Worm (Caenorhabditis elegans): ENCODE results near the gene flh-1.

Gene flh-1

ce11 chrIV:9310935-9311566, 47.0 kb upstream of the flh-1 start:
- no peak for TF ChIP-seq pha-4 (tag; optimal IDR thresholded peaks at IDR 0.05)
- TF ChIP-seq sdc-2 (tag; optimal IDR thresholded peaks at IDR 0.05) = no peak
- TF ChIP-seq K02D7.2 (tag; optimal IDR thresholded peaks at IDR 0.05) = no peak
- TF ChIP-seq ceh-30 (tag; optimal IDR thresholded peaks at IDR 0.05) = no peak
- no peak for TF ChIP-seq nhr-232 (tag; optimal IDR thresholded peaks at IDR 0.05)
- TF ChIP-seq ahr-1 (tag; optimal IDR thresholded peaks at IDR 0.05) = no peak
- TF ChIP-seq unc-42 (tag; optimal IDR thresholded peaks at IDR 0.05) = no peak
- no peak for TF ChIP-seq lim-6 (tag; optimal IDR thresholded peaks at IDR 0.05)
- TF ChIP-seq fax-1 (tag; optimal IDR thresholded peaks at IDR 0.05) = no peak
- no peak for TF ChIP-seq pax-1 (tag; optimal IDR thresholded peaks at IDR 0.05)
- TF ChIP-seq che-1 (tag; optimal IDR thresholded peaks at IDR 0.05) = no peak
- TF ChIP-seq ztf-16 (tag; optimal IDR thresholded peaks at IDR 0.05) = no peak
- no peak for TF ChIP-seq odd-2 (tag; optimal IDR thresholded peaks at IDR 0.05)
- no peak for TF ChIP-seq ceh-19 (GFP tag; optimal IDR thresholded peaks at IDR 0.05)
- no peak for TF ChIP-seq eyg-1 (tag; optimal IDR thresholded peaks at IDR 0.05)
- TF ChIP-seq dmd-4 (tag; optimal IDR thresholded peaks at IDR 0.05; ENCODE audit: borderline replicate concordance) = no peak

ce11 chrIV:9308975-9309374, 44.9 kb upstream of the flh-1 start, which contains the start of gene F49C12.6:
F49C12.6 (minus strand) TSS chrIV:9309075.
- TF ChIP-seq ceh-48 (tag; optimal IDR thresholded peaks at IDR 0.05) (no peak), ets-4 (tag; optimal IDR thresholded peaks at IDR 0.05) (no peak), lim-6 (tag; optimal IDR thresholded peaks at IDR 0.05) (no peak), ttx-3 (tag; optimal IDR thresholded peaks at IDR 0.05) (no peak), pag-3 (tag; optimal IDR thresholded peaks at IDR 0.05; ENCODE audit: borderline replicate concordance) (no peak), tbx-7 (tag; optimal IDR thresholded peaks at IDR 0.05) (no peak), unc-86 (tag; optimal IDR thresholded peaks at IDR 0.05) (no peak), hlh-13 (GFP tag; optimal IDR thresholded peaks at IDR 0.05) (no peak), K02D7.2 (tag; optimal IDR thresholded peaks at IDR 0.05) (no peak), npax-4 (tag; optimal IDR thresholded peaks at IDR 0.05) (no peak), hlh-8 (tag; optimal IDR thresholded peaks at IDR 0.05) (no peak), sdc-2 (tag; optimal IDR thresholded peaks at IDR 0.05) (no peak), tbx-2 (tag; optimal IDR thresholded peaks at IDR 0.05) (no peak), pha-2 (tag; optimal IDR thresholded peaks at IDR 0.05) (no peak), ceh-6 (GFP tag; optimal IDR thresholded peaks at IDR 0.05) (no peak), nhr-232 (tag; optimal IDR thresholded peaks at IDR 0.05) (no peak), pax-1 (tag; optimal IDR thresholded peaks at IDR 0.05) (no peak), ceh-34 (tag; optimal IDR thresholded peaks at IDR 0.05) (no peak)

- TF ChIP-seq hlh-6 (tag; optimal IDR thresholded peaks at IDR 0.05) = no peak
- no peak for TF ChIP-seq F13H6.1 (tag; optimal IDR thresholded peaks at IDR 0.05)
- TF ChIP-seq ceh-48 (tag; optimal IDR thresholded peaks at IDR 0.05) = no peak
- TF ChIP-seq unc-3 (GFP tag; conservative IDR thresholded peaks at IDR 0.05) = no peak
- no peak for TF ChIP-seq unc-3 (tag; optimal IDR thresholded peaks at IDR 0.05)
- TF ChIP-seq hlh-13 (GFP tag; optimal IDR thresholded peaks at IDR 0.05) = no peak
- no peak for TF ChIP-seq dmd-4 (tag; optimal IDR thresholded peaks at IDR 0.05; ENCODE audit: borderline replicate concordance)
- TF ChIP-seq hlh-8 (tag; optimal IDR thresholded peaks at IDR 0.05) = no peak
- TF ChIP-seq Y22D7AL.16 (tag; optimal IDR thresholded peaks at IDR 0.05) = no peak
- TF ChIP-seq K09A11.1 (tag; optimal IDR thresholded peaks at IDR 0.05; ENCODE audit: insufficient read depth) = no peak
- no peak for TF ChIP-seq tbx-2 (tag; optimal IDR thresholded peaks at IDR 0.05)
- no peak for TF ChIP-seq gmeb-2 (tag; optimal IDR thresholded peaks at IDR 0.05)
- TF ChIP-seq sdc-2 (tag; optimal IDR thresholded peaks at IDR 0.05) = no peak
- no peak for TF ChIP-seq odd-2 (tag; optimal IDR thresholded peaks at IDR 0.05)
- no peak for TF ChIP-seq elt-2 (tag; optimal IDR thresholded peaks at IDR 0.05)
- TF ChIP-seq nhr-11 (tag; optimal IDR thresholded peaks at IDR 0.05) = no peak
- TF ChIP-seq rnt-1 (tag; optimal IDR thresholded peaks at IDR 0.05) = no peak
- no peak for TF ChIP-seq C08G9.2 (tag; optimal IDR thresholded peaks at IDR 0.05)
Observed at ce11 chrIV:9304617-9305016, 40.5 kb upstream of the flh-1 start, which contains the start of gene F49C12.5. F49C12.5 (plus strand) TSS chrIV:9304917.
